Worm (Caenorhabditis elegans): Measurements from ENCODE around the gene mtrr-1.

mtrr-1 gene

DNA sequence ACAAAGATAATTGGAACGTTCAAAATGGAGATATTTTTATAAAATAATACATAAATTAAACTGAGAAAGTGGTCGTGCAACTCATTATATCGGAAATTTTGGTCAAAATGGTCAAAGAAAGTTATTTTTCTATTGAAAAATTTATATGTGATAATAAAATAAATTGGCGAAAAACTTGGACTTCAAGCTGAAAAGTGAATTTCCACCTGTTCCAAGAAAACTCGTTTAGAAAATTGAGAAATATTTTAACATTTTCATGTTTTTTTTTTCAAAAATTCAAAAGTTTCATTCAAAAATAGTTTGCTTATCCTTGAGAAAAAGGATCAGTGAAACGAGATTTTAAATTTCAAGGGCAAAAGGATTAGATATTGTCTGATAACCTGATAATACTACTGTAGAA lies 6.8 kb upstream of the mtrr-1 start:
- no peak for TF ChIP-seq dao-5 (tag; optimal IDR thresholded peaks at IDR 0.05)
- no peak for TF ChIP-seq him-1 (tag; optimal IDR thresholded peaks at IDR 0.05)
- no peak for TF ChIP-seq W03F9.2 (tag; optimal IDR thresholded peaks at IDR 0.05)

DNA sequence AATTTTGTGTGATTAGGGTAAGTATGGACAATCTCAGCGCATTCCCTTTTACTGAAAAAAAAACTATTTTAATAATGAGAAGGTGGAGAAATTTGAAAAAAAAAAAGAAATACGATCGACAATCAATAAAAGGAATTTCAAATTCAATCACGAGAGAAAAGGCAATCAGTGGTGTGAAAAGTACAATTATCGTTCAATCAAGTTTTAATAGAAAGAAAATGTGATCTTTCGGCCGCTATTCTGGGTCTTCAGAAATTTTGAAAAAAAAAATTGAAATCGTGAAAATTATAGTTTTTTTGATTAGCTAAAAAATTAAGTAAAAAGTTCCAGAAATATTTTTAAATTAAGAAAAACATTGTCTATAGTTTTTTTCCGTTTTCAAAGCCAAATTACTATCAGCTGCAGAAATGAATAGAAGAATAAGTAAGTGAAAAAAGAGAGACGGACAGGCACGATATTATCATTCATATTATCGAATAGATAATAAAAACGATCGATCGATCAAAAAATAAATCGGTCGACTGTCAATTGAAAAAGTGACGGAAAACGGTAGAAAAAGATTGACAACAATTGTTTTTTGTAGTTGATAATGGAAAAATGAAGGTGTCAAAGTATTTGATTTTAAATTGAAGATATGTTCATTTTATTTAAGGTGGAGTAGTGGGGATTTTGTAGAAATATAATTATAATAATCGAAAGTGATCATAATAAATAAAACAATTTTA lies 5.6 kb upstream of the mtrr-1 start, which contains the start of gene gldi-3:
gldi-3 (minus strand) TSS at position 51 of the 725 bp plus-strand sequence.
- TF ChIP-seq him-1 (tag; optimal IDR thresholded peaks at IDR 0.05) (no peak), dao-5 (tag; optimal IDR thresholded peaks at IDR 0.05) (no peak), W03F9.2 (tag; optimal IDR thresholded peaks at IDR 0.05) (no peak)

DNA sequence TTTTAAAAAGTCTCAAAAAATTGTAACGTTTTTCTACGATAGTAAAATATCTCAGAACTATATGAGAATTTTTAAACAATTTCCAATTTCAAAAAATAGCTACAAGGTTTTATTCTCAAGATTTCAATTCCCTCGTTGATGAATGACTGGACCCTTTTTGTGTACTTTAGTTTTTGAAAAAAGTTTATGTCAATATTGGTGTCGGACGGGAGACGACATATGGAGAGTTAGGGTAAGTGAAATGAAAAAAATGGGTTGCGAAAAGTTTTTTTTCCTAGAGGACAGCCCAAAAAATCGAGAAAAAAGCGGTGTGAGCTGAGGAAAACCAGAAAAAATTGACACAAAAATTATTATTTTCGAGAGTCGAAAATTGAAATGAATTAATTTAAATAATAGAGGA lies 4.9 kb upstream of the mtrr-1 start:
- TF ChIP-seq W03F9.2 (tag; optimal IDR thresholded peaks at IDR 0.05) (no peak), dao-5 (tag; optimal IDR thresholded peaks at IDR 0.05) (no peak), him-1 (tag; optimal IDR thresholded peaks at IDR 0.05) (no peak)

DNA sequence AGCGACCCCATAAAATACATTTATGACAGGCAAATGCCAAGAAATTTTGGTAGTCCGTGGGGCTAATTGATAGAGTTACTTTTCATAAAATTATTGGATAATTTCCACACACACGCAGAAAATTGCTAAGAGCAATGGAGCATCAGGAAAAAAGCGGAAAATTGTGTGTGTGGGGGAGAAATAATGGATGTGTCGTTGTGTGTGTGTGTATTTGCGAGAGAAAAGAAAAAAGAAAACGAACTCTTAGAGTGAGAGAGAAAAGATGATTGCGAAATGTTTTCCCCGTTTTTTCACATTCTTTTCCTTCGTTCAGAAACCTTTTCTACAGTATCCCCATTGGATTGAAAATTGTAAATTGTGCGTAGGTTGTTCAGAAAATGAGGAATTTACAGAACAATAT lies 4.2 kb upstream of the mtrr-1 start:
- TF ChIP-seq dao-5 (tag; optimal IDR thresholded peaks at IDR 0.05), result no peak
- TF ChIP-seq him-1 (tag; optimal IDR thresholded peaks at IDR 0.05), result no peak
- no peak for TF ChIP-seq W03F9.2 (tag; optimal IDR thresholded peaks at IDR 0.05)

DNA sequence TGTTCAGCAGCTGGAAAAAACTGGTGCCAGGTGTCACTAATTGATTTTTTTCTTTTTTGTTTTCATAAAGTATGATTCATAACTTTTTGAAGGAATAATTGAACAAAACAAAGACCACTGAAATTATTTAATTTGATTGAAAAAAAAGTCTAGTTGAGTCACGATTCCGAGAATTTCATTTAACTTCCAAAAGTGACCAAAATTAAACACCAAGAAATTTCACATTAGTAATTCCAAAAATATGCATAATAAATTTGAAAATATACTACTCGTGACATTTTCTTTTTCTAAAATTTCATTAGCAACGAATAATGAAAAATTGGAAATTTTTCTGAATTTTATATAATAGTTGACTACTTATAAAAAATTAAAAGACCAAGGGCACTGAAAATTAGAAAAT lies 3.7 kb upstream of the mtrr-1 start:
- TF ChIP-seq dao-5 (tag; optimal IDR thresholded peaks at IDR 0.05), result no peak
- TF ChIP-seq W03F9.2 (tag; optimal IDR thresholded peaks at IDR 0.05), result no peak
- no peak for TF ChIP-seq him-1 (tag; optimal IDR thresholded peaks at IDR 0.05)

DNA sequence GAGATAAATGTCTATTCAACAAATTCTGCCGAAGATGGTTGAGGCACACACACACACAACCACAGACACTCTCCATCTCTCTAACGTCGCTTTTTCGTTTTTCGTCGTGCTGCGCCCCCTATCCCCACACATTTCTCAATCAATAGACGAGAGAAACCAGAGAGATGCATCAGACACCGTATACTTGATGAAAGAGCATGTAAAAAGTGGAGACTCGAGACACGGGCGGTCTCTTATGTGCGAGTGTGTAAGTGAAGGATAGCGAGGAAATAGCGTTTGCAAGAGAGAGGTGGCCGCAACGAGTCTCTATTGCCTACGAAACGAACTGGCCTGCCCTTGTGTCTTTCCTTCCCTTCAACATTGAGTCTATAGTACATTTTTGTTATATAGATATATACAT lies 3.0 kb upstream of the mtrr-1 start:
- peak; percentile 53 for TF ChIP-seq W03F9.2 (tag; optimal IDR thresholded peaks at IDR 0.05)
- TF ChIP-seq him-1 (tag; optimal IDR thresholded peaks at IDR 0.05), result peak; percentile 72
- peak; percentile 70 for TF ChIP-seq dao-5 (tag; optimal IDR thresholded peaks at IDR 0.05)

DNA sequence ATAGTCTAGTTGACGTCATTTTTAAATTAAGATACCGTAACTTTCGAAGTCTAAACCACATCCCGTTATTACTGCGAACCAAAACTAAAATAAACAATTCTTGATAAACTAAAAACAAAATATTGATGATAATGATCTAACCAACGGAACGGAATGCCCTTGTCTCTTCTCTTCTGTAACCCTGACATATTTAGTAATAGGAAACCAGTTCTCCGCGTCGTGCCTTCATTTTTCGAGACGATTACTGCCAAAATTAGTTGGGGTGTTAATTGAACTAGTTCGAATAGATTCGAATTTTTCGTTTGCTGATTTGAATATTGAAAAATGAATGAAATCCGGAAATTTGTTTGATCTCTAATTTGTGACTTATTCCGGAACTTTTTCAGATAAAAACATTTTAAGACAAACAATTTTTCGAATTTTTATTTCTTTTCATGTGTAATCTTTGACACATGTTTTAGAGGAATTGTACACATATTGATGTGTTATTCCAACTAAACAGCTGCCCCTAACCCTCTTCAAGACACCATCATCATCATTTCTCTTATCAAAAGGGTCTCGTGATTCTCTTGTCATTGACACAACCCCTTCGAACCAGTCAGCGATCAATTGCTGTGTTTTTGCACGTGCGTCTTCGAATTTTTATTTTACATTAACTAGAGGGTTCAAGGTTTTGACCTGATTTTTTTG lies 2.0 kb upstream of the mtrr-1 start:
- TF ChIP-seq dao-5 (tag; optimal IDR thresholded peaks at IDR 0.05) (no peak), W03F9.2 (tag; optimal IDR thresholded peaks at IDR 0.05) (peak; percentile 30), him-1 (tag; optimal IDR thresholded peaks at IDR 0.05) (no peak)

DNA sequence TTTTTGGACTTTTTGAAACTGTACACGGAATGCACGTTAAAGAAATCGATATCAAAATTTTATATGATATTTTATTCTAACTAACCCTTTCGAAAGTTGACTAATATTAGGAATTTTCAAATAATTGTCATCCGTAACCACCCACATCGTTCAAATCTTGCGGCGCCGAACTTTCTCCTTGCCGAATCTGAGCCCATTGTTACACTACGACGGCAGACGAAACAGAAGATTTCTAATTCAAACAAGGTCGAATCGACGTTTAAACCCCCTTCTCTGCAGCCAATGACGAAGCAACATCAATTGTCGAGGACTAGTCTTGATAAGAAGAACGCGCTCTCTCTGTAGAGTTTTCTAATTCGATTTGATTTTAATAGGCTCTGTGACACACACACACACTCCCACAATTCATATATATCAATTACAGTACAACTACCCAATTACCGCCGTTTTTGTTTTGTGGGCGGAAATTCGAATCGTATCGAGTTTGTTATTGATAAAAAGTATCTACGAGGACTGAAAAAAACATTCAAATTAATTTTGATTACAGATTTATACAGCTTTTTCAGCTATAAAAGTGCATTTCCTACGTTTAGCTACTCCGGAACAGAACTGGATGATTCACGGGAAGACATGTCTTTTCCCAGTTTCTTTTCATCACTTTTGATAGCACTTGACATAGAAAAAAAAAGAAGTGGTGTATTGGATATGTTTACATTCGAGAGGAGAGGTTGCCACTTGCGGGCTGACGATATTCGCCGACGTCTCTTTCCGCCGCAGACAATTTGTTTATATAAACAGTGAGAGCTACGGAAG lies 1.2 kb upstream of the mtrr-1 start:
- TF ChIP-seq him-1 (tag; optimal IDR thresholded peaks at IDR 0.05) (no peak), dao-5 (tag; optimal IDR thresholded peaks at IDR 0.05) (no peak), W03F9.2 (tag; optimal IDR thresholded peaks at IDR 0.05) (no peak)

DNA sequence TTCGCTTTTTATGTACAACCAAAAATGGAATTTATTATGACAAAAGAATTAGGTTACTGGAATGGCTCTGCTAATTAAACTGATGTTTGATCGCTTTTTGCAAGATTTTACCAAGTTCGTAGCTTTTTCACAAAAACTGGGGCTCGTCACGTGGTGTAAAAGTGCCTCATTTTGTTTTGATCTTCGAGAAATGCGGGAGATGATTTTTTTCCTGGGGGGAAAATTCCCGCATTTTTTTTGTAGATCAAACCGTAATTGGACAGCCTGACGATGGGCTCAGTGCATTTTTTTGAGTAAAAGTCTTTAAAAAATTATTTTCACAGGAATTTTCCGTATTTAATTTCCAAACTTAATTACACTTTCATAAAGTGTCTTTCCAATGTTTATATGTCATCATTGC lies 3.4 kb downstream of the mtrr-1 start:
- TF ChIP-seq him-1 (tag; optimal IDR thresholded peaks at IDR 0.05) (no peak), W03F9.2 (tag; optimal IDR thresholded peaks at IDR 0.05) (no peak), dao-5 (tag; optimal IDR thresholded peaks at IDR 0.05) (no peak)

DNA sequence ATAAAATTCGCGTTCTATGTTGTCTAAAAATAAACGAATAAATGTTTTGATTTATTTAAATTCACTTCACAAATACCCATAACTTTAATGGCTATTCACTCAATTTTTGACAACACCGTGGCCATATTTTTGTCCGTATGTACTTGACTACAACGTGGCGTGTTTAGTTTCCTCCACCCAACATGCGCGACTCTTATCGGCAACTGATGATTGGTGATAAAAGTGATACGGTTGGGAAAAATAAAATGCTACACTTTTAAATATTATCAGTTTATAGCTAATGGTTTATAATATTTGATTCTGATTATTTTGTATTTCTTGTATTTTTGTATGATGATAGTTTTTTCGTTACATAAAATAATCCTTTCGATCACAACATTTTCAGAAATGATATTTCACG lies 5.9 kb downstream of the mtrr-1 start, which contains the start of gene acs-7:
acs-7 (plus strand) TSS at position 386 of the 400 bp plus-strand sequence.
- TF ChIP-seq him-1 (tag; optimal IDR thresholded peaks at IDR 0.05) (no peak), W03F9.2 (tag; optimal IDR thresholded peaks at IDR 0.05) (no peak), dao-5 (tag; optimal IDR thresholded peaks at IDR 0.05) (no peak)

DNA sequence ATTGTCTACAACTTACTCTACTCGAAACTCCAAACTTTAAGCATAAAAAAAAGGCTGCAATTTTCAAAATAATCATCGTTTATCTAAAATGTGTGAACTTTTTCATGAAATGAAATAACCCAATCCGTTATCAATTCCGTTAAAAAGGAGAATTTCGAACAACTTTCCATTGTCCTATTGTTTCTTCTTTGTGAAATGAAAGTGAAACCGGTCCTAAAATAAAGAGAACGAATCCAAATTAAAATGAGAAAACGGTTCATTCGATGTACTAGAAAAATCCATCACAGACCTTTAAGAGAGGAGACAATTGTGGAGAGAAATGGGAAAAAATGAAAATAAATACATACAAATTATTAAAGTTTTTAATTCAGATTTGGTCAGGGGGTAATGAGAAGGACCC lies 9.9 kb downstream of the mtrr-1 start, which contains the start of gene C01G6.9:
C01G6.9 (minus strand) TSS at position 141 of the 400 bp plus-strand sequence.
- TF ChIP-seq him-1 (tag; optimal IDR thresholded peaks at IDR 0.05), result no peak
- no peak for TF ChIP-seq W03F9.2 (tag; optimal IDR thresholded peaks at IDR 0.05)
- no peak for TF ChIP-seq dao-5 (tag; optimal IDR thresholded peaks at IDR 0.05)

DNA sequence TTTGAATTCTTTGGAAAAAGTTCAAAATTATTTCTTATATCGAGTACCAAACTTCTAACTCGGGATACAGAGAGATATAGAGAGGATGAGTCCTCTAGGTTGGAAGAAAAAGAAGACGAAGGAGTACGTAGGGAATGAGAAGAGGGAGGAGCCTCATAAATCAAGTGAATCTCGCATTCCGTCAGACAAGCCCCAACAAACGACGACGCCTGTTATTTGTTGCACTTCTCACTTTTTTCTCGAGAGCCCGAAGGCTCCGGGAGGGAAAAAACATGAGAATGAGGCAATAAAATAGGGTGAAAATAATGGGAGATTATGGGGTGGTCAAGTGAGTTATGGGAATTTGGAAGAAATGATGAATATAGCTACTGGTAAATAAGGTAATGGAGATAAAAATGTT lies 13.9 kb downstream of the mtrr-1 start:
- TF ChIP-seq him-1 (tag; optimal IDR thresholded peaks at IDR 0.05), result no peak
- no peak for TF ChIP-seq W03F9.2 (tag; optimal IDR thresholded peaks at IDR 0.05)
- TF ChIP-seq dao-5 (tag; optimal IDR thresholded peaks at IDR 0.05), result no peak

DNA sequence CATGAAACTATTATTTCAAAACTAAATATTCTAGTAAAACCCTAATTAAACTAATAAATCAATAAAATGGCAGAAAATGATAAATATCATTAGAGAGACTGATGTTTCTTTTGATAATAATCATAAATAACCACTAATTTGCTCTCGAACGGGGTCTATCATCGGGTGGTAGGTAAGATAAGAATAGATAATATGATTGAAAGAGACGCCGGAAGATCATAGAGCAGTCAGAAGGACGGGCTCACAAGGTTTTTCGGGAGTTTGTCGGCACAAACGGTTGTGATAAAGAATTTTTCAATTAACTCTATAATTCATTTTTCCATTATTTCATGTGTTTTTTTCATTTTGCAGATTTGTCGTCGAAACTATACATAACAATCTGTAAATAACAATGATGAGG lies 15.3 kb downstream of the mtrr-1 start:
- TF ChIP-seq W03F9.2 (tag; optimal IDR thresholded peaks at IDR 0.05), result no peak
- TF ChIP-seq him-1 (tag; optimal IDR thresholded peaks at IDR 0.05), result no peak
- no peak for TF ChIP-seq dao-5 (tag; optimal IDR thresholded peaks at IDR 0.05)

DNA sequence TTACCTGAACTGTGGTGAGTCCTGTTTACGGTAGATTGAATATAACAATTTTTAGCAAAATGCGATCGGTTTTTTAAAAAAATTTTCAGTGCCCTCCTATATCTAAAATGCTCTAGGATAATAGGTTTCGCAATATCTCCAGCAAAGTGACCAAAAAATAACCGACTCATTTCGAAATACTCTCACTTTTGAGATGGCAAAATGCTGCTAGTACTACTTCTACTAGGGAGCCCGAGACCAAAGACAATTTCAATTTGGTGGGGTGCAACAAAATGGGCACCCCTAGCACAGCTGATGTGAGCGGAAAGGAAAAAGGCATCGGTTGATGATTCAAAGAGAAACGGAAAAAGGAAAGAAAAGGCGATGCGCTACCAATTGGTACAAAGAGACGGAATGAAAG lies 17.8 kb downstream of the mtrr-1 start:
- no peak for TF ChIP-seq W03F9.2 (tag; optimal IDR thresholded peaks at IDR 0.05)
- no peak for TF ChIP-seq him-1 (tag; optimal IDR thresholded peaks at IDR 0.05)
- TF ChIP-seq dao-5 (tag; optimal IDR thresholded peaks at IDR 0.05), result no peak

Measured in whole organism, L4/young adult.